Worm (Caenorhabditis elegans) whole organism, L2 larva: ENCODE measurements around the gene nog-1.

ENCODE experiments used
- ZK546.5 ChIP-seq: sonication (generic microtip); optimal IDR thresholded peaks from 2 replicates; lab custom pipeline; 2017; ENCODE audit warnings: missing biosample characterization, missing genetic modification characterization
- alr-1 ChIP-seq: fragments of 150-350 bp; optimal IDR thresholded peaks from 2 replicates; lab custom pipeline; 2014; ENCODE audit warnings: missing biosample characterization, missing genetic modification characterization
- dmd-4 ChIP-seq: sonication (generic microtip); optimal IDR thresholded peaks from 2 replicates; lab custom pipeline; 2017; ENCODE audit warnings: missing biosample characterization, missing genetic modification characterization
- egl-27 ChIP-seq: sonication (generic microtip); optimal IDR thresholded peaks from 3 replicates; lab custom pipeline; 2017; ENCODE audit warnings: missing biosample characterization, missing genetic modification reagents, missing genetic modification characterization
- elt-3 ChIP-seq: sonication (generic microtip); optimal IDR thresholded peaks from 2 replicates; lab custom pipeline; 2017; ENCODE audit warnings: missing biosample characterization, missing genetic modification characterization
- lsy-2 ChIP-seq, 2 experiments: fragments of 150-350 bp in 1 of 2; sonication (generic microtip) in 1 of 2; optimal IDR thresholded peaks; 2 replicates each; lab custom pipeline; 2014 to 2017; ENCODE audit warnings: missing biosample characterization in 2 of 2, missing genetic modification characterization in 2 of 2
- skn-1 ChIP-seq: sonication (generic microtip); optimal IDR thresholded peaks from 2 replicates; lab custom pipeline; 2017; ENCODE audit warnings: missing biosample characterization, missing genetic modification characterization
- snpc-4 ChIP-seq: fragments of 150-350 bp; optimal IDR thresholded peaks from 2 replicates; lab custom pipeline; 2014; ENCODE audit warnings: missing biosample characterization, missing genetic modification characterization
- unc-39 ChIP-seq: fragments of 150-350 bp; optimal IDR thresholded peaks from 2 replicates; lab custom pipeline; 2014; ENCODE audit warnings: missing biosample characterization, missing genetic modification characterization
- unc-62 ChIP-seq: fragments of 150-350 bp; optimal IDR thresholded peaks from 2 replicates; lab custom pipeline; 2014; ENCODE audit warnings: missing biosample characterization, missing genetic modification reagents, missing genetic modification characterization
- ztf-1 ChIP-seq: fragments of 200-800 bp; sonication (Bioruptor generic); conservative IDR thresholded peaks from 2 replicates; pipeline ENCODE4 v1.3.6; 2022; ENCODE audit warnings: missing genetic modification characterization, missing compliant biosample characterization

ce11 chrIV:387283-388048 lies 6.2 kb upstream of the nog-1 start:
- TF ChIP-seq egl-27 (tag; lab: Kevin White, UChicago) = no peak
- no peak for TF ChIP-seq elt-3 (tag; lab: Kevin White, UChicago)
- no peak for TF ChIP-seq snpc-4 (tag; lab: Kevin White, UChicago)
- no peak for TF ChIP-seq unc-39
- no peak for TF ChIP-seq skn-1
- no peak for TF ChIP-seq ztf-1 (GFP tag; lab: Robert Waterston, UW)
- TF ChIP-seq unc-62 (GFP tag; lab: Kevin White, UChicago) = no peak
- TF ChIP-seq dmd-4 (tag; lab: Kevin White, UChicago) = no peak
- TF ChIP-seq alr-1 = no peak
- TF ChIP-seq ZK546.5 = no peak
- TF ChIP-seq lsy-2 (tag; optimal IDR thresholded peaks at IDR 0.05; lab: Kevin White, UChicago) = no peak
